Fruit fly (Drosophila melanogaster): ENCODE results near the gene CG9123.

The CG9123 gene

DNA sequence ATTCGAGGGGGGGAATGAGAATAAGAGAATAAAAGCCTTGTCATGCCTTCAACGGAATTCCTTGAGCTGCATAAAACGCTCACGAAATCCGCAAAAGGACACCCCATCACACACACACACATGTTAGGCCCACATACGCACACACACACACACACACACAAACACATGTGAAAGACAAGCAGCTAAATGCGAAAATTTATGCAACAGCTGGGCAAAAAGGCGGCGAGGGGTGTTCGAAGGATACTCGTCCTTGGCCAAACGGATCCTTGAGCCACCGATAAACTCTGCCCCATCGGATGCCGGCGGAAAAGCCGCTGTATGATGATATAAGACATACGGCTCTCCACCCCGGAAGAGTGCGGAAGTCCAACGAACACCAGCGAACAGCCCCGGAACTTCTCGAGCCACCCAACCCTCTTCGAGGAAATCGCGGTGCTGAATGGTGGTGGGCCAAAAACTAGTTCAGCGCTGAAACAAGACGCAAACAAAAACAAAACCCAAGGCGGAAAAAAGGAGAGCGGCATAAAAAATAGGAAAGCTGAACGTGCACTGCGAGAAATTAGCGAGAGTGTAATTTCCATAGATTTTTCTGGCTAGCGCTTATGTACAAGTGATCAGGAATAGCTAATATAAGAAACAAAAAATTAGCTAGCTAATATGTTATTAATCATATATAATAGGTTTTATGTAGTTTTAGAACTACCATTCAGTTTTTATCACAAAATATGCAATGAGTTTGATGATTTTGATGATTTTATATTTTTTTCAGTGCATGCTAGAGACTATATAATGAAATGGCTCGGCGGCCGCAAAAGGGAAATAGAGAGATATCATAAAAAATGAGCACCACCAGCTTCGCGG lies 41.8 kb upstream of the CG9123 start (continued):
- TF ChIP-seq chif (GFP tag; optimal IDR thresholded peaks at IDR 0.05), result peak in 1 of 2 experiments; percentile 30
- TF ChIP-seq CG10462 (GFP tag; optimal IDR thresholded peaks at IDR 0.05), result no peak
- TF ChIP-seq CG18619 (GFP tag; optimal IDR thresholded peaks at IDR 0.05), result peak; percentile 55
- TF ChIP-seq Med (GFP tag), result peak; percentile 79
- peak; percentile 25; the same call in 1 of the 2 replicates for TF ChIP-seq H2.0 (GFP tag; IDR thresholded peaks at IDR 0.05)
- TF ChIP-seq ind (GFP tag; optimal IDR thresholded peaks at IDR 0.05), result peak; percentile 50
- TF ChIP-seq salm (tag; optimal IDR thresholded peaks at IDR 0.05), result no peak
- no peak for TF ChIP-seq wdn (GFP tag; IDR thresholded peaks at IDR 0.05)
- TF ChIP-seq CG32532 (GFP tag; IDR thresholded peaks at IDR 0.05), result no peak; the same call in 1 of the 2 replicates
- TF ChIP-seq ac (GFP tag; optimal IDR thresholded peaks at IDR 0.05), result no peak
- TF ChIP-seq BtbVII (GFP tag; optimal IDR thresholded peaks at IDR 0.05), result peak; percentile 44
- no peak for TF ChIP-seq CG7271 (tag; optimal IDR thresholded peaks at IDR 0.05)
- no peak for TF ChIP-seq Sry-δ (GFP tag; optimal IDR thresholded peaks at IDR 0.05)
- peak; percentile 37; the same call in 1 of the 2 replicates for TF ChIP-seq ranshi (GFP tag; IDR thresholded peaks at IDR 0.05)
- TF ChIP-seq B-H1 (GFP tag; IDR thresholded peaks at IDR 0.05), result 0 out of 3 replicates have a peak, but pooled peaks have one; percentile 17
- peak; percentile 64 for TF ChIP-seq phol (tag; optimal IDR thresholded peaks at IDR 0.05)
- TF ChIP-seq CG15073 (GFP tag; optimal IDR thresholded peaks at IDR 0.05), result no peak
- no peak for TF ChIP-seq klu (GFP tag; IDR thresholded peaks at IDR 0.05)
- TF ChIP-seq vnd (GFP tag; IDR thresholded peaks at IDR 0.05; ENCODE audit: partially characterized antibody), result no peak
- no peak for TF ChIP-seq ERR (GFP tag; optimal IDR thresholded peaks at IDR 0.05)
- TF ChIP-seq CG12744 (GFP tag; optimal IDR thresholded peaks at IDR 0.05), result no peak
- TF ChIP-seq HLHmδ (GFP tag; optimal IDR thresholded peaks at IDR 0.05), result no peak
- peak; percentile 57; the same call in 2 of the 3 replicates for TF ChIP-seq dysf (GFP tag; IDR thresholded peaks at IDR 0.05)
- no peak for TF ChIP-seq CG8765 (GFP tag; IDR thresholded peaks at IDR 0.05)
- TF ChIP-seq Ptx1 (GFP tag; IDR thresholded peaks at IDR 0.05), result peak; percentile 48
- peak; percentile 58 for TF ChIP-seq HHEX (GFP tag; optimal IDR thresholded peaks at IDR 0.05)
- TF ChIP-seq shn (GFP tag; optimal IDR thresholded peaks at IDR 0.05), result no peak
- no peak for TF ChIP-seq CG31388 (GFP tag; optimal IDR thresholded peaks at IDR 0.05)
- TF ChIP-seq sima (GFP tag; optimal IDR thresholded peaks at IDR 0.05), result no peak
- no peak for TF ChIP-seq twi (tag; optimal IDR thresholded peaks at IDR 0.05)
- TF ChIP-seq pfk (GFP tag; optimal IDR thresholded peaks at IDR 0.05), result no peak
- TF ChIP-seq scrt (GFP tag; optimal IDR thresholded peaks at IDR 0.05), result peak; percentile 74
- TF ChIP-seq CG9215 (GFP tag; IDR thresholded peaks at IDR 0.05), result peak; percentile 45; the same call in 1 of the 2 replicates
- no peak for TF ChIP-seq pita (GFP tag; optimal IDR thresholded peaks at IDR 0.05)
- peak; percentile 24 for TF ChIP-seq Dek (tag; optimal IDR thresholded peaks at IDR 0.05)
- no peak for TF ChIP-seq CG3407 (GFP tag; optimal IDR thresholded peaks at IDR 0.05)
- TF ChIP-seq rib (GFP tag; IDR thresholded peaks at IDR 0.05), result no peak
- no peak for TF ChIP-seq CG8290 (GFP tag; optimal IDR thresholded peaks at IDR 0.05)
- TF ChIP-seq CG8290 (tag; optimal IDR thresholded peaks at IDR 0.05), result no peak
- TF ChIP-seq ems (GFP tag; optimal IDR thresholded peaks at IDR 0.05), result peak; percentile 13
- no peak for TF ChIP-seq CG8359 (GFP tag; optimal IDR thresholded peaks at IDR 0.05; ENCODE audit: borderline replicate concordance)
- TF ChIP-seq dan (GFP tag; IDR thresholded peaks at IDR 0.05), result no peak
- no peak for TF ChIP-seq chm (GFP tag; IDR thresholded peaks at IDR 0.05)
- no peak for TF ChIP-seq CG8089 (GFP tag; optimal IDR thresholded peaks at IDR 0.05)
- no peak for TF ChIP-seq zen2 (GFP tag; IDR thresholded peaks at IDR 0.05; ENCODE audit: partially characterized antibody)
- no peak for TF ChIP-seq CG12104 (GFP tag; optimal IDR thresholded peaks at IDR 0.05)
- peak; percentile 39 for TF ChIP-seq CG14710 (tag; optimal IDR thresholded peaks at IDR 0.05)
- TF ChIP-seq Xrp1 (GFP tag; IDR thresholded peaks at IDR 0.05), result no peak
- peak; percentile 64 for TF ChIP-seq CG10979 (tag; optimal IDR thresholded peaks at IDR 0.05)
- peak; percentile 18 for TF ChIP-seq abd-A (tag; optimal IDR thresholded peaks at IDR 0.05)

Measured in whole organism, embryonic.